Fruit fly (Drosophila melanogaster) whole organism, embryonic: Measurements from ENCODE around the gene ENGase.

Experiments
- Atf-2 ChIP-seq: fragments of 200-800 bp; sonication (Bioruptor generic); optimal IDR thresholded peaks from 2 replicates; lab custom pipeline; 2016; ENCODE audit warnings: missing biosample characterization, missing genetic modification characterization
- Atf6 ChIP-seq: fragments of 200-800 bp; sonication (Bioruptor generic); IDR thresholded peaks from 2 replicates; pipeline ENCODE4 v1.3.6; 2022; ENCODE audit warnings: missing biosample characterization, missing genetic modification characterization
- Blimp-1 ChIP-seq: fragments of 200-800 bp; sonication (Bioruptor generic); optimal IDR thresholded peaks from 3 replicates; lab custom pipeline; 2018; ENCODE audit warnings: missing biosample characterization, missing genetic modification characterization, mild to moderate bottlenecking, moderate library complexity, missing genetic modification reagents
- CG10959 ChIP-seq: fragments of 200-800 bp; sonication (Bioruptor generic); IDR thresholded peaks from 2 replicates; pipeline ENCODE4 v1.3.6; 2022; ENCODE audit warnings: missing biosample characterization, missing genetic modification characterization
- CG12391 ChIP-seq: fragments of 200-800 bp; sonication (Bioruptor generic); optimal IDR thresholded peaks from 3 replicates; lab custom pipeline; 2018; ENCODE audit warnings: missing biosample characterization, mild to moderate bottlenecking, missing genetic modification characterization, moderate library complexity
- CG12744 ChIP-seq: fragments of 200-800 bp; sonication (Bioruptor generic); optimal IDR thresholded peaks from 2 replicates; lab custom pipeline; 2016; ENCODE audit warnings: missing biosample characterization, missing genetic modification characterization
- CG13287 ChIP-seq: fragments of 200-800 bp; sonication (Bioruptor generic); IDR thresholded peaks from 2 replicates; pipeline ENCODE4 v1.3.6; 2022; ENCODE audit warnings: missing biosample characterization, missing genetic modification characterization; ENCODE audit not compliant: partially characterized antibody
- CG13624 ChIP-seq: fragments of 200-800 bp; sonication (Bioruptor generic); optimal IDR thresholded peaks from 2 replicates; lab custom pipeline; 2016; ENCODE audit warnings: missing biosample characterization, missing genetic modification characterization
- CG14667 ChIP-seq: fragments of 200-800 bp; sonication (Bioruptor generic); IDR thresholded peaks from 2 replicates; pipeline ENCODE4 v1.3.6; 2022; ENCODE audit warnings: missing biosample characterization, missing genetic modification characterization
- CG17802 ChIP-seq: fragments of 200-800 bp; sonication (Bioruptor generic); optimal IDR thresholded peaks from 2 replicates; lab custom pipeline; 2018; ENCODE audit warnings: missing biosample characterization, mild to moderate bottlenecking, missing genetic modification characterization, moderate library complexity
- CG2202 ChIP-seq: fragments of 200-800 bp; sonication (Bioruptor generic); optimal IDR thresholded peaks from 2 replicates; lab custom pipeline; 2018; ENCODE audit warnings: missing biosample characterization, mild to moderate bottlenecking, missing genetic modification characterization
- CG2712 ChIP-seq: fragments of 200-800 bp; optimal IDR thresholded peaks from 3 replicates; lab custom pipeline; 2019; ENCODE audit warnings: missing biosample characterization, mild to moderate bottlenecking, missing genetic modification characterization, moderate library complexity
- CG30403 ChIP-seq: fragments of 200-800 bp; sonication (Bioruptor generic); optimal IDR thresholded peaks from 3 replicates; lab custom pipeline; 2016; ENCODE audit warnings: missing biosample characterization, missing genetic modification characterization
- CG32767 ChIP-seq: fragments of 200-800 bp; sonication (Bioruptor generic); IDR thresholded peaks from 2 replicates; pipeline ENCODE4 v1.3.6; 2022; ENCODE audit warnings: missing biosample characterization, missing genetic modification characterization
- CG33213 ChIP-seq: fragments of 200-800 bp; sonication (Bioruptor generic); optimal IDR thresholded peaks from 3 replicates; lab custom pipeline; 2016; ENCODE audit warnings: missing biosample characterization, missing genetic modification characterization
- CG3407 ChIP-seq: fragments of 200-800 bp; sonication (Bioruptor generic); optimal IDR thresholded peaks from 2 replicates; lab custom pipeline; 2018; ENCODE audit warnings: missing biosample characterization, mild to moderate bottlenecking, missing genetic modification characterization
- CG34422 ChIP-seq: fragments of 200-800 bp; sonication (Bioruptor generic); IDR thresholded peaks from 3 replicates; pipeline ENCODE4 v1.3.6; 2022; ENCODE audit warnings: missing biosample characterization, missing genetic modification characterization
- CG4820 ChIP-seq: fragments of 200-800 bp; sonication (Bioruptor generic); optimal IDR thresholded peaks from 3 replicates; lab custom pipeline; 2016; ENCODE audit warnings: missing biosample characterization, missing genetic modification characterization
- CG6254 ChIP-seq: fragments of 200-800 bp; sonication (Bioruptor generic); optimal IDR thresholded peaks from 3 replicates; lab custom pipeline; 2017; ENCODE audit warnings: mild to moderate bottlenecking, missing biosample characterization, missing genetic modification reagents, missing genetic modification characterization
- CG7745 ChIP-seq: fragments of 200-800 bp; sonication (Bioruptor generic); optimal IDR thresholded peaks from 2 replicates; lab custom pipeline; 2018; ENCODE audit warnings: missing biosample characterization, mild to moderate bottlenecking, missing genetic modification characterization, moderate library complexity
- CG8765 ChIP-seq: fragments of 200-800 bp; sonication (Bioruptor generic); IDR thresholded peaks from 2 replicates; pipeline ENCODE4 v1.3.6; 2022; ENCODE audit warnings: missing biosample characterization, missing genetic modification characterization
- CG8944 ChIP-seq: fragments of 200-800 bp; sonication (Bioruptor generic); optimal IDR thresholded peaks from 3 replicates; lab custom pipeline; 2016; ENCODE audit warnings: missing biosample characterization, missing genetic modification characterization
- CG9817 ChIP-seq: fragments of 200-800 bp; sonication (Bioruptor generic); optimal IDR thresholded peaks from 2 replicates; lab custom pipeline; 2018; ENCODE audit warnings: missing biosample characterization, mild to moderate bottlenecking, missing genetic modification characterization, moderate library complexity
- CG9932 ChIP-seq: fragments of 200-800 bp; sonication (Bioruptor generic); IDR thresholded peaks from 2 replicates; pipeline ENCODE4 v1.3.6; 2022; ENCODE audit warnings: missing biosample characterization, missing genetic modification characterization
- D19B ChIP-seq: fragments of 200-800 bp; sonication (Bioruptor generic); optimal IDR thresholded peaks from 2 replicates; lab custom pipeline; 2017; ENCODE audit warnings: missing biosample characterization, mild to moderate bottlenecking, missing genetic modification characterization
- Dek ChIP-seq: fragments of 200-800 bp; sonication (Bioruptor generic); optimal IDR thresholded peaks from 3 replicates; lab custom pipeline; 2019; ENCODE audit warnings: missing biosample characterization, mild to moderate bottlenecking, missing genetic modification characterization, moderate library complexity
- Ets65A ChIP-seq: fragments of 200-800 bp; sonication (Bioruptor generic); peaks from one replicate; lab custom pipeline; 2016; ENCODE audit warnings: missing biosample characterization, missing genetic modification characterization
- MESR4 ChIP-seq: fragments of 200-800 bp; sonication (Bioruptor generic); optimal IDR thresholded peaks from 2 replicates; lab custom pipeline; 2018; ENCODE audit warnings: missing biosample characterization, mild to moderate bottlenecking, missing genetic modification characterization, moderate library complexity
- Meics ChIP-seq: fragments of 200-800 bp; sonication (Bioruptor generic); optimal IDR thresholded peaks from 2 replicates; lab custom pipeline; 2017; ENCODE audit warnings: missing biosample characterization, mild to moderate bottlenecking, missing genetic modification characterization
- Mes4 ChIP-seq: fragments of 200-800 bp; sonication (Bioruptor generic); optimal IDR thresholded peaks from 2 replicates; lab custom pipeline; 2016; ENCODE audit warnings: missing biosample characterization, missing genetic modification characterization
- Mrtf ChIP-seq: fragments of 200-800 bp; sonication (Bioruptor generic); IDR thresholded peaks from 3 replicates; pipeline ENCODE4 v1.3.6; 2022; ENCODE audit warnings: missing biosample characterization, missing genetic modification characterization
- Ravus ChIP-seq: fragments of 200-800 bp; sonication (Bioruptor generic); IDR thresholded peaks from 2 replicates; pipeline ENCODE4 v1.3.6; 2022; ENCODE audit warnings: missing biosample characterization, missing genetic modification characterization
- Side ChIP-seq: fragments of 200-800 bp; sonication (Bioruptor generic); optimal IDR thresholded peaks from 2 replicates; lab custom pipeline; 2016; ENCODE audit warnings: missing biosample characterization, missing genetic modification characterization
- Taf1 ChIP-seq: fragments of 200-800 bp; sonication (Bioruptor generic); IDR thresholded peaks from 2 replicates; pipeline ENCODE4 v1.3.6; 2022; ENCODE audit warnings: missing biosample characterization, missing genetic modification characterization
- ase ChIP-seq: fragments of 200-800 bp; sonication (Bioruptor generic); IDR thresholded peaks from 3 replicates; pipeline ENCODE4 v1.3.6; 2022; ENCODE audit warnings: missing biosample characterization, missing genetic modification characterization
- bbx ChIP-seq: fragments of 200-800 bp; sonication (Bioruptor generic); IDR thresholded peaks from 2 replicates; pipeline ENCODE4 v1.3.6; 2022; ENCODE audit warnings: missing biosample characterization, missing genetic modification characterization; ENCODE audit not compliant: partially characterized antibody
- chn ChIP-seq: fragments of 200-800 bp; sonication (Bioruptor generic); optimal IDR thresholded peaks from 2 replicates; lab custom pipeline; 2016; ENCODE audit warnings: missing biosample characterization, missing genetic modification characterization
- crc ChIP-seq: fragments of 200-800 bp; sonication (Bioruptor generic); optimal IDR thresholded peaks from 2 replicates; lab custom pipeline; 2016; ENCODE audit warnings: missing biosample characterization, missing genetic modification characterization
- dati ChIP-seq: fragments of 200-800 bp; sonication (Bioruptor generic); IDR thresholded peaks from 2 replicates; pipeline ENCODE4 v1.3.6; 2022; ENCODE audit warnings: missing biosample characterization, missing genetic modification characterization
- disco-r ChIP-seq: fragments of 200-800 bp; sonication (Bioruptor generic); optimal IDR thresholded peaks from 2 replicates; lab custom pipeline; 2016; ENCODE audit warnings: missing biosample characterization, missing genetic modification characterization
- fd96Cb ChIP-seq: fragments of 200-800 bp; sonication (Bioruptor generic); optimal IDR thresholded peaks from 2 replicates; lab custom pipeline; 2018; ENCODE audit warnings: missing biosample characterization, mild to moderate bottlenecking, missing genetic modification characterization, moderate library complexity
- lola ChIP-seq, 3 experiments: fragments of >200 bp in 2 of 3; fragments of 200-800 bp in 1 of 3; sonication (Bioruptor generic) in 1 of 3; optimal IDR thresholded peaks; 2 replicates each; lab custom pipeline; 2017 to 2019; ENCODE audit warnings: missing biosample characterization in 3 of 3, missing genetic modification characterization in 3 of 3, mild to moderate bottlenecking in 1 of 3, moderate library complexity in 1 of 3
- maf-S ChIP-seq: fragments of 200-800 bp; sonication (Bioruptor generic); optimal IDR thresholded peaks from 2 replicates; lab custom pipeline; 2016; ENCODE audit warnings: missing biosample characterization, missing genetic modification characterization
- nom ChIP-seq: fragments of 200-800 bp; sonication (Bioruptor generic); optimal IDR thresholded peaks from 2 replicates; lab custom pipeline; 2017; ENCODE audit warnings: missing biosample characterization, missing genetic modification characterization, mild to moderate bottlenecking, moderate library complexity, missing genetic modification reagents
- ro ChIP-seq: fragments of 200-800 bp; sonication (Bioruptor generic); IDR thresholded peaks from 2 replicates; pipeline ENCODE4 v1.3.6; 2022; ENCODE audit warnings: missing biosample characterization, missing genetic modification characterization
- salm ChIP-seq: fragments of 200-800 bp; sonication (Bioruptor generic); optimal IDR thresholded peaks from 2 replicates; lab custom pipeline; 2018; ENCODE audit warnings: missing biosample characterization, mild to moderate bottlenecking, missing genetic modification characterization
- sqz ChIP-seq: fragments of 200-800 bp; sonication (Bioruptor generic); optimal IDR thresholded peaks from 3 replicates; lab custom pipeline; 2018; ENCODE audit warnings: missing biosample characterization, mild to moderate bottlenecking, missing genetic modification characterization
- stwl ChIP-seq: fragments of 200-800 bp; sonication (Bioruptor generic); optimal IDR thresholded peaks from 3 replicates; lab custom pipeline; 2018; ENCODE audit warnings: missing biosample characterization, mild to moderate bottlenecking, missing genetic modification characterization, moderate library complexity
- tna ChIP-seq: fragments of 200-800 bp; sonication (Bioruptor generic); IDR thresholded peaks from 2 replicates; pipeline ENCODE4 v1.3.6; 2022; ENCODE audit warnings: missing biosample characterization, missing genetic modification characterization; ENCODE audit not compliant: partially characterized antibody
- toy ChIP-seq: fragments of 200-800 bp; sonication (Bioruptor generic); IDR thresholded peaks from 2 replicates; pipeline ENCODE4 v1.3.6; 2022; ENCODE audit warnings: missing biosample characterization, missing genetic modification characterization
- usp ChIP-seq: fragments of >200 bp; optimal IDR thresholded peaks from 2 replicates; lab custom pipeline; 2017; ENCODE audit warnings: missing biosample characterization, missing genetic modification characterization

Gene ENGase

DNA sequence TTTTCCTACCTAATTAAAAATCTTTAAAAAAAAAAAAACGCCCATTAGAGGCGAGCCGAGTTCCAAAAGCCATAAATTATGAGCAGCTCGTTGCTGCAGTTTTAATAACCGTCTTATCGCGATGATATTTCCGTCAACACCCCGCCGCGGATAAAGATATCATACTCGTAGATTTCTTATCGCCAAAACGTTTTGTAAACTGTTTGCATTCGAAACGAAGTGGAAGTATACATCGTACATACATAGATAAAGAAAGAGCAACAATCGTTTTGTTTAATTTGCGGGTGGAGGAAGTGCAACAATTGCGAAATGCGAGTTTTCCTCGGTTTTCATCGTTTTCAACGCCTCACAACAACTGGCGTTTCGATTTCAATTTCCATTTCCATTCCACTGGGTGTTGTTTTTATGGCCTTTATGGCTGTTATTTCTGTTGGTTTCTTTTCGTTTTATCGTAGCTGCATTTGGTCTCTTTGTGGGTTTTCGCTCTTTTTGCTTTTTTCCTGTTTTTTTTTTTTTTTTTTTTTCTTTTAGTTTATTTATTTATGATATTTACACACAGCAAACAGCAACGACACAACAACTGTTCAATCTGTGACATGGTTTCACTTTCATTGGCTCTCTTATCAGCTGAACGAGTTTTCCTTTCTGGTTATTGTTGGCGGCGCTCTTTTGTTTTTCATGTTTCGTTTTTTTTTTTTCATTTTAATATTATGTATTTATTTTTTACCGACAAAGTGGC, 49.7 kb downstream of the ENGase start (continued):
- TF ChIP-seq Ravus (GFP tag; lab: Robert Waterston, UW) = no peak
- peak; percentile 18 for TF ChIP-seq CG6254
- no peak for TF ChIP-seq Meics (GFP tag; lab: Kevin White, UChicago)
- no peak for TF ChIP-seq D19B (GFP tag; lab: Kevin White, UChicago)
- peak; percentile 69 for TF ChIP-seq CG3407
- TF ChIP-seq CG33213 (GFP tag; lab: Kevin White, UChicago) = no peak
- no peak for TF ChIP-seq CG13287 (GFP tag; lab: Robert Waterston, UW)
- TF ChIP-seq CG12391 (tag; lab: Kevin White, UChicago) = no peak
- no peak for TF ChIP-seq CG13624
- TF ChIP-seq toy (GFP tag; lab: Robert Waterston, UW) = no peak
- TF ChIP-seq CG9817 (tag; lab: Kevin White, UChicago) = no peak
- no peak for TF ChIP-seq Taf1
- TF ChIP-seq sqz (GFP tag; lab: Kevin White, UChicago) = peak; percentile 49
- peak; percentile 65 for TF ChIP-seq nom (GFP tag; lab: Kevin White, UChicago)
- TF ChIP-seq Blimp-1 (GFP tag; lab: Kevin White, UChicago) = peak; percentile 90
- no peak for TF ChIP-seq lola (GFP tag; optimal IDR thresholded peaks at IDR 0.05; lab: Kevin White, UChicago)
- TF ChIP-seq CG14667 (GFP tag; lab: Robert Waterston, UW) = no peak
- TF ChIP-seq dati (GFP tag; lab: Robert Waterston, UW) = no peak
- TF ChIP-seq CG32767 (GFP tag; lab: Robert Waterston, UW) = no peak
- no peak for TF ChIP-seq MESR4 (GFP tag; lab: Kevin White, UChicago)
- no peak for TF ChIP-seq ase (GFP tag; lab: Robert Waterston, UW)
- no peak for TF ChIP-seq CG10959 (GFP tag; lab: Robert Waterston, UW)
- no peak for TF ChIP-seq CG30403 (GFP tag; lab: Kevin White, UChicago)
- TF ChIP-seq Mrtf (GFP tag; lab: Robert Waterston, UW) = no peak
- TF ChIP-seq CG34422 (GFP tag; lab: Robert Waterston, UW) = no peak
- no peak for TF ChIP-seq Ets65A
- TF ChIP-seq fd96Cb = no peak
- TF ChIP-seq bbx (GFP tag; lab: Robert Waterston, UW) = no peak
- no peak for TF ChIP-seq stwl
- TF ChIP-seq CG9932 (GFP tag; lab: Robert Waterston, UW) = no peak
- TF ChIP-seq Mes4 (GFP tag; lab: Kevin White, UChicago) = no peak
- TF ChIP-seq Dek = no peak
- peak; percentile 7 for TF ChIP-seq salm
- TF ChIP-seq crc = no peak
- no peak for TF ChIP-seq CG8944 (GFP tag; lab: Kevin White, UChicago)
- TF ChIP-seq CG2712 (tag; lab: Kevin White, UChicago) = no peak
- TF ChIP-seq disco-r (GFP tag; lab: Kevin White, UChicago) = no peak
- peak; percentile 26 for TF ChIP-seq CG2202 (tag; lab: Kevin White, UChicago)
- TF ChIP-seq Atf-2 (GFP tag; lab: Kevin White, UChicago) = no peak
- TF ChIP-seq chn = no peak
- no peak for TF ChIP-seq usp (GFP tag; lab: Kevin White, UChicago)
- no peak for TF ChIP-seq Atf6 (GFP tag; lab: Robert Waterston, UW)
- no peak for TF ChIP-seq CG8765 (GFP tag; lab: Robert Waterston, UW)
- TF ChIP-seq CG4820 (GFP tag; lab: Kevin White, UChicago) = no peak
- no peak for TF ChIP-seq CG17802 (tag; lab: Kevin White, UChicago)
- no peak for TF ChIP-seq CG7745
- TF ChIP-seq CG12744 (GFP tag; lab: Kevin White, UChicago) = no peak
- TF ChIP-seq Side = peak; percentile 5
- TF ChIP-seq tna (GFP tag; lab: Robert Waterston, UW) = no peak
- no peak for TF ChIP-seq maf-S (GFP tag; lab: Kevin White, UChicago)
- TF ChIP-seq ro (GFP tag; lab: Robert Waterston, UW) = no peak
